Worm (Caenorhabditis elegans): ENCODE measurements around the gene Y53G8AR.8.

DNA sequence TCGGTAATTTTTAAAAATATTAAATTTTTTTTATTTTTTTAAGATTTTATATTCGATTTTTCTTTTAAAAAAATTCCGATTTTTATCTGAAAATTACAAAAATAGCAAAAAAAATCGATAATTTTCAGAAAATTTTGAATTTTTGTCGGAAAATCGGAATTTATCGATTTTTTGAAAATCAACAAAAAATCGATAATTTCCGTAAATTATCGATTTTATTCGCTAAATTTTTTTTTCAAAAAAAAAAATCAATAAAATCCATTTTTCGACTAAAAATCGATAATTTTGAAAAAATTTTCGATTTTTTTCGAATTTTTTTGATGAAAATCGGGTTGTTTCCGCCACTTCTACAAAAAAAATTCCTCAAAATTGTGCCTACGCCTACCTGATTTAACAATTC, 51.8 kb downstream of the Y53G8AR.8 start:
- no peak for TF ChIP-seq unc-86 (tag; optimal IDR thresholded peaks at IDR 0.05)
- TF ChIP-seq lim-6 (tag; optimal IDR thresholded peaks at IDR 0.05): no peak
- no peak for TF ChIP-seq F13H6.1 (tag; optimal IDR thresholded peaks at IDR 0.05)
